Worm (Caenorhabditis elegans) whole organism, late embryonic: ENCODE results near the gene clec-34.

ENCODE experiments used
- K09A11.1 ChIP-seq: sonication (generic microtip); optimal IDR thresholded peaks from 2 replicates; lab custom pipeline; 2017; ENCODE audit warnings: antibody characterized with exemption, mild to moderate bottlenecking, missing genetic modification characterization, missing compliant biosample characterization; ENCODE audit not compliant: insufficient read depth
- Y22D7AL.16 ChIP-seq: sonication (generic microtip); optimal IDR thresholded peaks from 2 replicates; lab custom pipeline; 2016; ENCODE audit warnings: missing genetic modification characterization, missing compliant biosample characterization

DNA sequence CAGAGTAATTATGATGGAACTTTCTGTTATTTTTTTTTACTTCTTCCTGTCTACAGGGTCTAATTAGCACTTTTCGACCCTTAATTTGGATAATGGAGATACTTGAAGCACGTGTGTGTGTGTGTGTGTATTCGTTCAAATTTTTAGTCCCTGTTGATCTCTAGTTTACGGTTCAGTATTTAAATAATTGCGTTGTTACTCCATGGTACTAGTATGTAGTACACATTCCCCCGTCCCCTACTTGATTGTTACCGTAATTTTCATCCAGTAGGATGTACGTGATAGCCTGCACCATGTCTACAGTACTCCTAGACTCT lies 43.7 kb downstream of the clec-34 start:
- TF ChIP-seq Y22D7AL.16 (tag; lab: Kevin White, UChicago): no peak
- TF ChIP-seq K09A11.1 (tag; lab: Kevin White, UChicago): no peak
